Fruit fly (Drosophila melanogaster): ENCODE results near the gene a10.

DNA sequence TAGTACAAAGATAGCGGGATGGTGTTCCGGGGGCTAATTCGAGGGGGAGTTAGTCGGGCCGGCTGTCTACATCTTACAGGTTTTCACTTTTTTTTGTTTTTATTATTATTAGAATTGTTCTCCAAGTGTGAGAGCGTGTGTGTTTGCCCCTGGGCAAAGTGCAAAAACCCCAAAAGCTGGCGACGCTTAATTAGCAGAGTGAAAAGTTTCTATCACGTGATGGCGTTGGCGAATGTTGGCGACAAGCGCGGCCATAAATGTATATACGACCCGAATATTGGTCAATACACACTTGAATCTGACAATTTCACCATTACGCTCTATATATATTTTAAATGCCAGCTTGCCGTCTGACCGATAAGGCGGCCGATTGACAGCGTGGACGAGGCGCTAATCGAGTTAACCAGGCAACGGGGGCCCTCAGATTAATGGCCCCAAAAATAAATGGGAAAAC, 14.6 kb downstream of the a10 start:
- TF ChIP-seq psq (optimal IDR thresholded peaks at IDR 0.05) = no peak
- TF ChIP-seq Sin3A (optimal IDR thresholded peaks at IDR 0.05) = no peak
- TF ChIP-seq h (optimal IDR thresholded peaks at IDR 0.05) = no peak
- TF ChIP-seq insv (optimal IDR thresholded peaks at IDR 0.05) = no peak
- no peak for TF ChIP-seq ttk (optimal IDR thresholded peaks at IDR 0.05)
- TF ChIP-seq Myc (optimal IDR thresholded peaks at IDR 0.05) = no peak
